Fruit fly (Drosophila melanogaster) whole organism: ENCODE measurements around the gene Sym.
A peak's percentile ranks its signal among the peaks of the same experiment; 100 is the strongest.

Experiments used
- CG8478 ChIP-seq: fragments of >200 bp; optimal IDR thresholded peaks from 2 replicates; lab custom pipeline; 2018; ENCODE audit warnings: inconsistent platforms
- Dll ChIP-seq: fragments of >200 bp; optimal IDR thresholded peaks from 2 replicates; lab custom pipeline; 2017
- EcR ChIP-seq, 2 experiments: fragments of >200 bp; optimal IDR thresholded peaks; 2 replicates each; lab custom pipeline; 2017; ENCODE audit warnings: missing biosample characterization in 2 of 2, missing genetic modification characterization in 2 of 2, missing genetic modification reagents in 2 of 2
- pan ChIP-seq: fragments of >200 bp; optimal IDR thresholded peaks from 2 replicates; lab custom pipeline; 2017
- psq ChIP-seq: fragments of >200 bp; optimal IDR thresholded peaks from 2 replicates; lab custom pipeline; 2017
- usp ChIP-seq: fragments of >200 bp; optimal IDR thresholded peaks from 2 replicates; lab custom pipeline; 2017; ENCODE audit warnings: missing biosample characterization, missing genetic modification characterization, mixed read lengths

The Sym gene

DNA sequence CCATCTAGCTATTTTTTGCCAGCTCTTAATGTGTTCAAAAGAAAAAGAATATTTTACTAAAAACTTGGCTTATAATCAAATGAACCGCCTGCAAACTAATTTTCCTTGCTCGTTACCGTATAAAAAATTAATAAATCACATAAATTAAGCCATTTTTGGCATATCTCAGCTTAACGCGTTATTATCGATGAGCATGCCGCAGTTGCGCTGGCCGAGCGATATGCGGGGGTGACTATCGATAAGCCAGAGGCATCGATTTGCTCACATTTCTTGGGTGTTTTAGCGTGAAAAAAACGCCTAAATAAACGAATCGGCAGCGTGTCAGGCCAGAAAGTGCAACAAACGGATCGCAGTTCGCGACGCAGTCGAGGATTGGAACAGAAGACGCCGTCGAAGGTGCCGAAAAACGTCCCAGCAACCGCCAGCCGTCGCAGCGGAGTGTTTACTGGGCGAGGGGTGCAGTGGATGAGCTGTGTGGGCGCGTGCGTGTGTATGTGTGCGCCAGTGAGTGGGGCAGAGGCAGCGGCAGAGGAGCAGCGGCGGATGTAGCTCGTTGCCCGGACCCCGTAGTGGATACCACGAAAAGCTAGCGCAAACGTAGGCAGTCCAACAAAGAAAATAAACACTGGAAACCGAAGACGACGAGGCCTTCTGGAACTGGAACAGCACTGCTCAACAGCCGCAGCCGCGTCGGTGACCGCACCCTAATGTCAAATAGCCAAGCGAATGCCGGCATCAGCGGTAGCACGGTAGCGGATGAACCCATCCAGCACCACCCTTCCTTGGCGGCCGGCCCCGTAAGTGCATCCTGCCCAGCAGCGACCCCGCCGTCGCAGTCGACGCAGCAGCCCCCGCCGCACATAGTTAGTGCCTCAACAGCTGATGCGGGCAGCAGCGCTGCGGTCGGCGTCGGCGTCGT, at the start of gene Sym, which contains the start of gene Madm:
Sym (minus strand) TSS at position 199 of the 919 bp plus-strand sequence.
Madm (plus strand) TSS at position 233 of the 919 bp plus-strand sequence.
- TF ChIP-seq Dll (lab: Kevin White, UChicago) (no peak), CG8478 (lab: Kevin White, UChicago) (no peak), EcR (GFP tag; optimal IDR thresholded peaks at IDR 0.05; lab: Kevin White, UChicago) (no peak), psq (lab: Kevin White, UChicago) (no peak), usp (no peak), pan (no peak)

DNA sequence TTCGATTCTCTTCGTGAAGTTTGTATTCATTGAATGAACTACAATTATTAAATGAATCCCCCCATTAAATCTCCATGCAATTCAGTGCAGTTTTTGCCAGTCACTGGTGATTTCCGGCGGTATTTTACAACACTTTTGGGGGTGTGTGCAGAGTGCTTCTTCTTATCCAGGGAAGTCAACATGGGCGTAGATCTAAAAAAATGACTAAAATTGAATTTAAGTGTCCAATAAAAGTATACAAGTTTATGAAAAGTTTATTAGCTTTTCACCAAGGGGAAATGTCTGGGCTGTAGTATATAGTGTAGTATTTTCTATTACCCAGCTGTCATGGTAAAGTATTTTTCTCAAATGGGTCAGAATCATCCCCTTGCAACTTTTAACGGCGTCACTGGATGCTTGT, 49.2 kb upstream of the Sym start, which contains the start of gene Hpf1:
Hpf1 (plus strand) TSS at position 383 of the 400 bp plus-strand sequence.
- TF ChIP-seq pan (no peak), psq (lab: Kevin White, UChicago) (no peak), Dll (lab: Kevin White, UChicago) (no peak), EcR (GFP tag; optimal IDR thresholded peaks at IDR 0.05; lab: Kevin White, UChicago) (no peak), CG8478 (lab: Kevin White, UChicago) (no peak), usp (no peak)

DNA sequence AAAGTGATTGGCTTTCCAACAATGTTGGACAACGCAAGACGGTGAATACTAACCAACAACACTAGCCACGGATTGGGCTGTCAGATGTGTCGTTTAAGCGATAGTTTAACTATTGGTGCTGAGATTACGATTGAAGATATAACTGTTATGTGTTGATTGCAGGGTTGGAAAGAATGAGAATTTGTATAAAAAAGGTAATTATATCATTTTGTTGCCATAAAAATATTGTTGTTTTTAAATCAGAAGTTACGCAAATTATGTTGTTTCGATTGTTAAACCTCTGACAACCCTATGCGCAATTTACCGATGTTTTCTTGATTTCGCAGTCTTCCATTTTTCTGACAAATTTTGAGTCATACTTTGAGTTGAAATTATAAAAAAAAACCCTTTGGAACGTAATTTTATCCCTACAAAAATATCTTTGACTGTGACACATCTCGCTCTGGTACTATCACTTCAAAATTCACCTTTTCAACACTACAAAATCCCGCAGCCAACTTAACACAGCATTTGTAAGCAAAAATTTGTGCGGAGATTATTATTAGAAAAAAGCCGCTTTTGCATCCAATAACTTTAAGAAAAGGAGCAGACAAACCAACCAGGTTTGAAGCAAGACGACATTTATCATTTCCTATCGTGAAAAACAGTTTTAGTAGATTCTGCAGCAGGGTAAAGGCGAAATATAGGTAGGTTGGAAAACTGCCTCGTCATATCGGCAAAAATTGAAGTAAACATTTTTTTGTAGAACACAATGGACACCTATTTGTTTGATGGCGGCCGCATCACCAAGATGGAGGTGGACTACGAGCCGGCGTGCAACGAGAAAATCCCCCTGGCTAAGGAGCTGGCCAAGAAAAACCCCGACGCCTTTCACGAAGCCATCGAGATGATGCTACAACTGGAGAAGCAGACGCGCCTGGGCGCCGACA, 47.0 kb upstream of the Sym start, which contains the start of the genes Hat1 and Rpn5:
Hat1 (minus strand) TSS at position 360 of the 929 bp plus-strand sequence.
Rpn5 (plus strand) TSS at position 469 of the 929 bp plus-strand sequence.
- no peak for TF ChIP-seq psq (lab: Kevin White, UChicago)
- TF ChIP-seq pan, result no peak
- no peak for TF ChIP-seq EcR (GFP tag; optimal IDR thresholded peaks at IDR 0.05; lab: Kevin White, UChicago)
- no peak for TF ChIP-seq Dll (lab: Kevin White, UChicago)
- no peak for TF ChIP-seq usp
- TF ChIP-seq CG8478 (lab: Kevin White, UChicago), result no peak

DNA sequence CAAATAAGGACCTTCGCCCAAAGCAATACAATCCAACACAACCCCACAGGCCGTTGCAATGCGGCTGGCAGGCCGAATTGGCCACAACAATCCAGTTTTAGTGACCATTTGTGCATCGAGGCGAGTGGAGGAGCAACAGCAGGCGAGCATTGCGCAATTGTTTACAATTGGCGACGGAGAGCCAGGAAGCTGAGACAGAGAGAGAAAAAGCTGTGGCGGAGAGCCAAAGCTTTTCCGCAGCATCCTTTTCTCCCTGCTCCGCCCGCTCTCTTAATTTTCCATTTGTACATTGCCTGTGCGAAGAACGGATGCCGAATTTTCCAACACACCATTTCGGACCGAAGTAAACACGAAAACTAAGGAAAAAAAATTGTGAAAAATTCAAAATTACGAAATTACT, 39.2 kb upstream of the Sym start, which contains the start of gene kat-60L1:
kat-60L1 (plus strand) TSS at position 301 of the 400 bp plus-strand sequence.
- TF ChIP-seq psq (lab: Kevin White, UChicago) (no peak), EcR (GFP tag; optimal IDR thresholded peaks at IDR 0.05; lab: Kevin White, UChicago) (no peak), CG8478 (lab: Kevin White, UChicago) (no peak), usp (no peak), pan (no peak), Dll (lab: Kevin White, UChicago) (no peak)

DNA sequence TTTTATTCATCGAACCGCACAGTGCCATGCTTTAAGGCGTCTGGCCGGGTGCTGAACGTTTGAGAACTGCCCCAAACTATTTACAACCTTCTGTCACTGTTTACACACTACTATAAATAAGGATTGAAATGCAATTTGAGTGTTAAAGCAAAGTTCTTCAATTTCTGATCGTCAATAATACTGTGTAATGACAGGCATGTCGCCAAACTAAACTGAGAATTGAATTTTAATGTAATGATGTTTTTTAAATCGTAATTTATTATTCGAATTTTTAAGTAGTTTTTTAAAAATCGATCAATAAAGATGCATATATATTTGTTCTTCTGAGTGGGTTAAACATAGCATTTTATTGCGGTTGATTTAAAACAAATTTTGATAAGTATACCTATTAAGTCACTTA, 38.7 kb upstream of the Sym start, which contains the start of gene CG2082:
CG2082 (minus strand) TSS at position 101 of the 400 bp plus-strand sequence.
- TF ChIP-seq CG8478 (lab: Kevin White, UChicago), result no peak
- no peak for TF ChIP-seq Dll (lab: Kevin White, UChicago)
- TF ChIP-seq pan, result no peak
- no peak for TF ChIP-seq usp
- TF ChIP-seq psq (lab: Kevin White, UChicago), result no peak
- TF ChIP-seq EcR (GFP tag; optimal IDR thresholded peaks at IDR 0.05; lab: Kevin White, UChicago), result no peak

DNA sequence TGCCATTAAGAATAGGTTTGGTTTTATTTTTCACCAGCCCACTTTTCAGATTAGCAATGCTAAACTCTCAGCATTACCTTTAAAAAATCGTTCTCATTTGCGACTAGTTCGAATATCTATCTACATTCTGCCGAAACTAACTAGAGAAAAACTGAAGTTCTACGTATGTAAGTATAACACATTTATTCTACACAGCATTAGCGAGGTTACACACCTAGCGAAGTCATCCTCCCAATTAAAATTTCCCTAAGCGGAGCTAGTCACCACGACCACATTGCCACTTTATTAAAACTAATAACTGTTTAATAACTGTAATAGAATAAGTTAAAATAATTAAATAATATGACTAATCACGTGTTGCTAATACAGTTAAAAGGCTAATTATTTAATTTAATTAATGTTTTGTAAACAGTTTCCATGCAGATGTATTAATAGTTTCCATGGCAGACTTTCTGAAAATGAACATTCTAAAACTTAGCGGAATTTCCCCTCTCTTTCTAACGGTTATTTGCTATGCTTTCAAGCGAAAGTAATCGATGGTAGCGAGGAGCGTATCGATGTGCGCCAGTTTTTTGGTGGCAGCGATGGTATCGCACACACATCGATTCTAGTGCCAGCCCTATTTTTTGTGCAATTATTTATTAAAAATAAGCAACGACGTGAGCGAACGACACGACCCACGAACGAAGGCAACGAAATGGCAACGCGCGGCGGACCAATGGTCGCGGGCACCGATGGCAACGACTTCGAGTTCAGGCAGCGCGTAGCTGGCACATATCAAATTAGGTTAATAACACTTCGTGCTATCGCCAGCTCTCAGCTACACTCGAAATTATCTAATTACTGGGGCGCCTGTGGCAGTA, 36.7 kb upstream of the Sym start, which contains the start of gene jagn:
jagn (plus strand) TSS at position 585 of the 863 bp plus-strand sequence.
- TF ChIP-seq psq (lab: Kevin White, UChicago) (no peak), Dll (lab: Kevin White, UChicago) (peak; percentile 65)

DNA sequence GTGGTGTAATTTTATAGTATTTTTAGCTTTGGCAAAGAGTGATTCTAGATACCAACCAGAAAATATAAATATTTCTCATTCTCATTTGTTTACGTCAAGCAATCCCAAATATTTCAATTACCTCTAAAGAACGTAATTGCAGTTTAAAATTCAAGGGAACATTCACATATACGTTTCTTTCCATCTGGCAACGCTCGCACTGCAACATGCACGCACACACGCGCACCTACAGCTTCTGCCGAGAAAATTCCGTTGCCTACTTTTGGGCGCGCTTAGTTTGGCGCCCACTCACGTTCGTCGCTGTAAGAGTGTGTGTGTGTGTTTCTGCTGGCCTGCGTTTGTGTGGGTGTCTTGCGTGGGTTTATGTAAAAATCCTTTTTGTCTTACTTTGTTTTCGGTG, 30.2 kb upstream of the Sym start:
- TF ChIP-seq Dll (lab: Kevin White, UChicago) (no peak), usp (no peak), CG8478 (lab: Kevin White, UChicago) (no peak), pan (no peak), EcR (GFP tag; optimal IDR thresholded peaks at IDR 0.05; lab: Kevin White, UChicago) (no peak), psq (lab: Kevin White, UChicago) (no peak)

DNA sequence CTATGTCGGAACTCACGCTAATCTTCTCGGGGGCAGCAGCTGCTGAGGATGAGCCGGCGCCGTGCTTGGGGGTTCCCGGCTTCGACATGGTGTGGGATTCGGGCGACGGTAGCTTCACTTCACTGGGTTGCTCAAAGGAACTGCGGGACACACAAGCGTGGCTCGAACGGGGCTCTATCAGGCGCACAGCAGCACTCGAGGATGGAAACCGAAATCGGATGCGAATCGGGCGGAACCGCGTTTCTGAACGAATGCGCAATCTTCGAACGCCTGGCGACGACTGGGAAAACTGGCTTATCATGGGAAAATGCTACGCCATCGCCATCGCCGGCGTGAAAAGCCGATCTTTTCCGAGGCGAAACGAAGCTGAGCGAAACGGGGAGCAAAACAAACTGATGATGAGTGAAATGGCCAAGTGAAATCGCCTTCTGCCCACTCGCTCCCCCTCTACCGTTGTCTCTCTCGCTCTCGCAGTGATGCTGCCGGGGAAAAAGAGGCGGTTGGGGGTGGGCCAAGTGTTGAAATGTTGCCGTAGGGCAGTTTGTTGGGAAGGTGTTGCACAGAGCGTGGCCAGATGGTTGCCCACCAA, 29.4 kb upstream of the Sym start:
- TF ChIP-seq usp, result no peak
- no peak for TF ChIP-seq CG8478 (lab: Kevin White, UChicago)
- TF ChIP-seq EcR (GFP tag; optimal IDR thresholded peaks at IDR 0.05; lab: Kevin White, UChicago), result no peak
- no peak for TF ChIP-seq psq (lab: Kevin White, UChicago)

DNA sequence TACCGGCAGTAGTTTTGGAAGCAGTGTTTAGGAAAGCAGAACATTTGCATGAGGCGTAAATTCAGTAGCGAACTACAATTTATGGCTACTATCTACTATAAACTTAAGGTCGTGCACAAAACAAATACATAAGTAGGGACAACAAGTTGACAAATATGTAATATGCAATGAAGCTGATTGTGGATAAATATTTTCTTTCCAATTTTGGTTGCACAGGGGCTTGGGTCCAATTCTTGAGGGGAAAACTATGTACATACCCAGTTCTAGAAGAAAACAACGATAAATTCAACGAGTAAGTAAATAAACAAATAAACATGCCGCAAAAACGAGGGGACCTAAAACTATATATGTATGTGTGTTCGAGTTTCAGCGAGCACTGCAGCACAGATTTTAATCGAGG, 18.7 kb upstream of the Sym start:
- TF ChIP-seq pan, result no peak
- TF ChIP-seq CG8478 (lab: Kevin White, UChicago), result no peak
- TF ChIP-seq psq (lab: Kevin White, UChicago), result no peak
- no peak for TF ChIP-seq usp
- no peak for TF ChIP-seq Dll (lab: Kevin White, UChicago)
- no peak for TF ChIP-seq EcR (GFP tag; optimal IDR thresholded peaks at IDR 0.05; lab: Kevin White, UChicago)

DNA sequence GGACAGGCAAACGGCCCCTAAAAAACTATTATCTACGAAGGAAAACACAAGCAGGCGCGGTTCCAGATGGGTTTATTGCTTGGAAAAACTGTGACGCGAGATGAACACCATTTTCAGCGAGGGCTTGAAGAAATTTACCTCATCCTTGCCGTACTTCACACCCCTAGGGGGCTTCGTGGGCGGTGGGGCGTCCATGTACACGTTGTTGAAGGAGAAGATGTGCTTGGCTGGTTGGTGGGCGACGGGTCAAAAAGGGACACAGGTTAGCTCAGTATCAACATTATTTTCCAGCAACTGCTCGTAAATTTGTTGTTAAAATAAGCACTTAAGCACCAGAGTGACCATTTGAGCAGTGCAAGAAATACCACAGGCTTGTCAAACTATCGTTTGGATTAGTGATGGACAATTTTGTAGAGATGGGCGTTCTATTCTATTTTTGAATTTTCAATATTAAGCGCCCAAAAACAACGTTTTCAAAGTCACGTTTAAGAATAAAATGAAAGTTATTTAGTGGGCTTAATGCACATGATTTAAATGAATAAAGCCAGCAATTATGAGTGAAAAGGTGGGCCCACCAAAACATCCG, 16.4 kb upstream of the Sym start, which contains the start of gene Sec8:
Sec8 (minus strand) TSS at position 374 of the 586 bp plus-strand sequence.
- TF ChIP-seq Dll (lab: Kevin White, UChicago) (no peak), CG8478 (lab: Kevin White, UChicago) (no peak), psq (lab: Kevin White, UChicago) (no peak), EcR (GFP tag; optimal IDR thresholded peaks at IDR 0.05; lab: Kevin White, UChicago) (no peak)
